Worm (Caenorhabditis elegans) whole organism, L1 larva: ENCODE measurements around the gene zyg-11.

Source experiments
- Y116A8C.19 ChIP-seq: sonication (generic microtip); optimal IDR thresholded peaks from 2 replicates; lab custom pipeline; 2016; ENCODE audit warnings: missing compliant biosample characterization, missing genetic modification characterization, borderline replicate concordance
- aha-1 ChIP-seq: fragments of 150-350 bp; optimal IDR thresholded peaks from 2 replicates; lab custom pipeline; 2014; ENCODE audit warnings: missing biosample characterization, missing genetic modification characterization
- alr-1 ChIP-seq: fragments of 200-800 bp; sonication (Bioruptor generic); optimal IDR thresholded peaks from 2 replicates; lab custom pipeline; 2018; ENCODE audit warnings: borderline replicate concordance, mild to moderate bottlenecking, missing genetic modification characterization, missing compliant biosample characterization
- aly-2 ChIP-seq: fragments of 150-350 bp; optimal IDR thresholded peaks from 2 replicates; lab custom pipeline; 2014; ENCODE audit warnings: missing biosample characterization, missing genetic modification characterization
- ama-1 ChIP-seq: fragments of 150-350 bp; optimal IDR thresholded peaks from 2 replicates; lab custom pipeline; 2014
- ceh-8 ChIP-seq: fragments of 200-800 bp; sonication (Bioruptor generic); optimal IDR thresholded peaks from 2 replicates; lab custom pipeline; 2018; ENCODE audit warnings: mild to moderate bottlenecking, missing genetic modification characterization, moderate library complexity, missing compliant biosample characterization
- ceh-82 ChIP-seq, 3 experiments: fragments of 150-350 bp in 1 of 3; sonication (generic microtip) in 2 of 3; optimal IDR thresholded peaks; 2 replicates each; lab custom pipeline; 2014 to 2017; ENCODE audit warnings: missing biosample characterization in 3 of 3, missing genetic modification characterization in 3 of 3
- ceh-88 ChIP-seq: fragments of 200-800 bp; sonication (Bioruptor generic); IDR thresholded peaks from 2 replicates; pipeline ENCODE4 v1.3.6; 2022; ENCODE audit warnings: missing genetic modification characterization, missing compliant biosample characterization
- ceh-90 ChIP-seq: sonication (generic microtip); optimal IDR thresholded peaks from 2 replicates; lab custom pipeline; 2016; ENCODE audit warnings: missing genetic modification characterization, missing compliant biosample characterization
- dpl-1 ChIP-seq, 3 experiments: fragments of 150-350 bp in 2 of 3; sonication (generic microtip) in 1 of 3; optimal IDR thresholded peaks; 2 replicates each; lab custom pipeline; 2014 to 2017; ENCODE audit warnings: missing biosample characterization in 3 of 3, missing genetic modification characterization in 3 of 3, missing genetic modification reagents in 3 of 3
- efl-1 ChIP-seq, 4 experiments: fragments of 150-350 bp; optimal IDR thresholded peaks in 3 of 4; peaks in 1 of 4; 1 replicate in 1 of 4; 2 replicates in 3 of 4; lab custom pipeline; 2014; ENCODE audit warnings: missing biosample characterization in 2 of 4, missing genetic modification characterization in 2 of 4, missing genetic modification reagents in 2 of 4
- elt-2 ChIP-seq: sonication (generic microtip); optimal IDR thresholded peaks from 2 replicates; lab custom pipeline; 2016; ENCODE audit warnings: missing genetic modification characterization, mild to moderate bottlenecking, inconsistent platforms, missing compliant biosample characterization, missing genetic modification reagents
- elt-3 ChIP-seq, 6 experiments: fragments of 150-350 bp in 1 of 6; sonication (generic microtip); optimal IDR thresholded peaks; 2 replicates each; lab custom pipeline; 2017 to 2018; ENCODE audit warnings: missing biosample characterization in 6 of 6, missing genetic modification characterization in 6 of 6, inconsistent platforms in 1 of 6
- grh-1 ChIP-seq: fragments of 200-800 bp; sonication (Bioruptor generic); IDR thresholded peaks from 2 replicates; pipeline ENCODE4 v1.3.6; 2022; ENCODE audit warnings: missing genetic modification reagents, missing genetic modification characterization, missing compliant biosample characterization
- hlh-17 ChIP-seq: fragments of 200-800 bp; sonication (Bioruptor generic); optimal IDR thresholded peaks from 2 replicates; lab custom pipeline; 2018; ENCODE audit warnings: missing genetic modification characterization, mild to moderate bottlenecking, missing compliant biosample characterization, moderate library complexity, borderline replicate concordance
- hpl-2 ChIP-seq: fragments of 150-350 bp; optimal IDR thresholded peaks from 2 replicates; lab custom pipeline; 2014; ENCODE audit warnings: missing biosample characterization, missing genetic modification reagents, missing genetic modification characterization
- irx-1 ChIP-seq: sonication (generic microtip); optimal IDR thresholded peaks from 2 replicates; lab custom pipeline; 2016; ENCODE audit warnings: missing genetic modification characterization, missing compliant biosample characterization
- lin-13 ChIP-seq: fragments of 150-350 bp; optimal IDR thresholded peaks from 2 replicates; lab custom pipeline; 2014; ENCODE audit warnings: missing biosample characterization, missing genetic modification reagents, missing genetic modification characterization
- lin-35 ChIP-seq, 2 experiments: fragments of 150-350 bp; optimal IDR thresholded peaks; 2 replicates each; lab custom pipeline; 2014; ENCODE audit warnings: missing biosample characterization in 2 of 2, missing genetic modification characterization in 2 of 2, missing genetic modification reagents in 2 of 2
- lin-39 ChIP-seq: fragments of 150-350 bp; optimal IDR thresholded peaks from 2 replicates; lab custom pipeline; 2014; ENCODE audit warnings: missing biosample characterization, missing genetic modification reagents, missing genetic modification characterization
- lir-3 ChIP-seq: sonication (generic microtip); optimal IDR thresholded peaks from 2 replicates; lab custom pipeline; 2016; ENCODE audit warnings: mild to moderate bottlenecking, missing genetic modification characterization, moderate library complexity, missing compliant biosample characterization; ENCODE audit not compliant: poor library complexity
- mef-2 ChIP-seq: fragments of 150-350 bp; optimal IDR thresholded peaks from 2 replicates; lab custom pipeline; 2014; ENCODE audit warnings: missing biosample characterization, missing genetic modification characterization
- nhr-19 ChIP-seq: fragments of 200-800 bp; sonication (Bioruptor generic); conservative IDR thresholded peaks from 2 replicates; pipeline ENCODE4 v1.3.6; 2022; ENCODE audit warnings: missing genetic modification characterization, missing compliant biosample characterization
- nhr-237 ChIP-seq: fragments of 150-350 bp; optimal IDR thresholded peaks from 2 replicates; lab custom pipeline; 2014; ENCODE audit warnings: missing biosample characterization, missing genetic modification characterization
- nhr-47 ChIP-seq: sonication (generic microtip); optimal IDR thresholded peaks from 2 replicates; lab custom pipeline; 2016; ENCODE audit warnings: mild to moderate bottlenecking, missing genetic modification characterization, moderate library complexity, missing compliant biosample characterization
- nhr-84 ChIP-seq: sonication (generic microtip); optimal IDR thresholded peaks from 2 replicates; lab custom pipeline; 2017; ENCODE audit warnings: missing biosample characterization, missing genetic modification characterization
- nhr-85 ChIP-seq: sonication (generic microtip); peaks from one replicate; lab custom pipeline; 2016; ENCODE audit warnings: missing genetic modification characterization, inconsistent platforms, missing compliant biosample characterization
- nhr-90 ChIP-seq: sonication (generic microtip); optimal IDR thresholded peaks from 2 replicates; lab custom pipeline; 2016; ENCODE audit warnings: mild to moderate bottlenecking, missing genetic modification characterization, missing compliant biosample characterization; ENCODE audit not compliant: poor library complexity
- snu-23 ChIP-seq: sonication (generic microtip); optimal IDR thresholded peaks from 2 replicates; lab custom pipeline; 2016; ENCODE audit warnings: missing genetic modification characterization, missing compliant biosample characterization
- sptf-1 ChIP-seq: fragments of 150-350 bp; optimal IDR thresholded peaks from 2 replicates; lab custom pipeline; 2014; ENCODE audit warnings: missing biosample characterization, missing genetic modification characterization
- unc-130 ChIP-seq: fragments of 150-350 bp; optimal IDR thresholded peaks from 2 replicates; lab custom pipeline; 2017; ENCODE audit warnings: missing biosample characterization, missing genetic modification characterization, inconsistent platforms
- unc-30 ChIP-seq: sonication (generic microtip); optimal IDR thresholded peaks from 2 replicates; lab custom pipeline; 2017; ENCODE audit warnings: missing biosample characterization, missing genetic modification characterization
- unc-62 ChIP-seq: fragments of 150-350 bp; optimal IDR thresholded peaks from 2 replicates; lab custom pipeline; 2014; ENCODE audit warnings: missing biosample characterization, missing genetic modification reagents, missing genetic modification characterization
- unc-98 ChIP-seq: fragments of 200-800 bp; sonication (Bioruptor generic); IDR thresholded peaks from 2 replicates; pipeline ENCODE4 v1.3.6; 2022; ENCODE audit warnings: missing genetic modification characterization, missing compliant biosample characterization
- vab-15 ChIP-seq: sonication (generic microtip); optimal IDR thresholded peaks from 2 replicates; lab custom pipeline; 2017; ENCODE audit warnings: missing genotype, mild to moderate bottlenecking, missing genetic modification characterization, missing compliant biosample characterization
- xbp-1 ChIP-seq: sonication (generic microtip); optimal IDR thresholded peaks from 2 replicates; lab custom pipeline; 2016; ENCODE audit warnings: missing genetic modification characterization, missing compliant biosample characterization
- zag-1 ChIP-seq: fragments of 150-350 bp; optimal IDR thresholded peaks from 2 replicates; lab custom pipeline; 2014; ENCODE audit warnings: missing biosample characterization, missing genetic modification characterization
- ztf-4 ChIP-seq: fragments of 150-350 bp; optimal IDR thresholded peaks from 2 replicates; lab custom pipeline; 2014; ENCODE audit warnings: missing biosample characterization, missing genetic modification characterization

The zyg-11 gene

DNA sequence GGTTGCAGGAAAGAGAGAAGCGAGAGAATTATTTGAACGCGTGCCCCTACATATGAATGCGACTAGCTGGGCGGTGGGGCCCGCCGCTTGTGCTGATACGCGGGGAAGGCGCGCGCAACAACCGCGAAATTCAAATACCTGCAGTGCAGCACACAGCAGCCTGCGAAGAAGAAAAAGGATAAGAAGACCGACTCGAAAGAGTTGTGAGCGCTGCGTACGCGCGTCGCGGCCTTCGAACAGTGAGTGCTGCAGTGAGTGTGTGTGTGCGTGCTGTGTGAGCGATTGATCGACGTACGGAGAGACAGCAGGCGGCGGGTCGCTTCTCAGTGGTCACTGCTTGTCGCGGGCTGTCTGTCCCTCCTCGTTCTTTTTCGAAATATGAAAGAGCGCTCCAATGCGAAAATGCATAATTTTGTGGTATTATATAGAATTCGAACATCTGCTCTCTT, 10.8 kb downstream of the zyg-11 start (continued):
- no peak for TF ChIP-seq unc-98 (GFP tag; lab: Robert Waterston, UW)
- peak; percentile 35 for TF ChIP-seq nhr-90 (tag; lab: Kevin White, UChicago)
- TF ChIP-seq unc-62 (GFP tag; lab: Kevin White, UChicago), result no peak
- TF ChIP-seq nhr-237 (tag; lab: Kevin White, UChicago), result no peak
- TF ChIP-seq snu-23, result peak; percentile 82
- TF ChIP-seq irx-1 (tag; lab: Kevin White, UChicago), result peak; percentile 40
- no peak for TF ChIP-seq grh-1 (GFP tag; lab: Robert Waterston, UW)
- peak; percentile 75 for TF ChIP-seq nhr-85 (tag; lab: Kevin White, UChicago)
- TF ChIP-seq xbp-1 (tag; lab: Kevin White, UChicago), result peak; percentile 50
- TF ChIP-seq ceh-88 (GFP tag; lab: Robert Waterston, UW), result 0 out of 2 replicates have a peak, but pooled peaks have one; percentile 47
- peak in 2 of 3 experiments; percentile 49 to 76 for TF ChIP-seq ceh-82 (tag; optimal IDR thresholded peaks at IDR 0.05; lab: Kevin White, UChicago)
- peak; percentile 46 for TF ChIP-seq mef-2 (tag; lab: Kevin White, UChicago)
- TF ChIP-seq unc-130 (tag; lab: Kevin White, UChicago), result no peak
- TF ChIP-seq lin-35 (GFP tag; optimal IDR thresholded peaks at IDR 0.05; lab: Kevin White, UChicago), result peak; percentile 65 to 73
- TF ChIP-seq nhr-19 (GFP tag; lab: Robert Waterston, UW), result peak; percentile 43
- TF ChIP-seq hlh-17 (GFP tag; lab: Kevin White, UChicago), result no peak
- peak; percentile 41 to 65 (median 41) for TF ChIP-seq dpl-1 (GFP tag; optimal IDR thresholded peaks at IDR 0.05; lab: Kevin White, UChicago)
- TF ChIP-seq Y116A8C.19 (tag; lab: Kevin White, UChicago), result no peak
- peak in 2 of 6 experiments; percentile 16 to 29 for TF ChIP-seq elt-3 (tag; optimal IDR thresholded peaks at IDR 0.05; lab: Kevin White, UChicago)
- no peak for TF ChIP-seq unc-30 (tag; lab: Kevin White, UChicago)
- no peak for TF ChIP-seq ztf-4 (tag; lab: Kevin White, UChicago)
- TF ChIP-seq ama-1 (lab: Kevin White, UChicago), result no peak
- no peak for TF ChIP-seq zag-1
- peak; percentile 79 for TF ChIP-seq ceh-8
- TF ChIP-seq aha-1 (tag; lab: Kevin White, UChicago), result no peak
- no peak for TF ChIP-seq aly-2 (tag; lab: Kevin White, UChicago)
- TF ChIP-seq nhr-84 (tag; lab: Kevin White, UChicago), result no peak
- no peak for TF ChIP-seq alr-1 (tag; lab: Kevin White, UChicago)
- TF ChIP-seq lin-39 (tag; lab: Kevin White, UChicago), result no peak
- peak; percentile 99 for TF ChIP-seq lir-3 (tag; lab: Kevin White, UChicago)
- TF ChIP-seq sptf-1 (tag; lab: Kevin White, UChicago), result no peak
- TF ChIP-seq hpl-2 (GFP tag; lab: Kevin White, UChicago), result no peak
- TF ChIP-seq lin-13 (GFP tag; lab: Kevin White, UChicago), result peak; percentile 71
- no peak for TF ChIP-seq ceh-90 (tag; lab: Kevin White, UChicago)
- TF ChIP-seq vab-15 (tag; lab: Kevin White, UChicago), result peak; percentile 32

DNA sequence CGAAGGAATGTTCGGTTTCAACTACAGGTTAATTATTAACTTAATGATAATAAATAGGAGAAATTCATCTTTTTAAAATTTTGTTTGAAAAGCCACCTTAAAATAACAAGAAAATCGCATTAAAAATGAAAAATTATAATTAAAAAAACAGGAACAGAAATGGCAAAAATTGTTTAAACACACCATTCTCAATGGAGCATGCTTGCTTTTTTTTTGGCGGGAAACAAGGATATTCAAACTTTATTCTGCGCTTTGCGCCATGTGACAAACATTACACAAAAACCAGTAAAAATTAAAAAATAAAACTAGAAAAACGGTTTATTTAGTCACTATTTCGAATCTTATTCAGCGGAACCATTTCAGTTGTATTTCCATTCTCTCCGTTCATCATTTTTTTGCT, 11.2 kb downstream of the zyg-11 start:
- TF ChIP-seq dpl-1 (GFP tag; optimal IDR thresholded peaks at IDR 0.05; lab: Kevin White, UChicago), result peak; percentile 28 to 50 (median 35)
- no peak for TF ChIP-seq nhr-85 (tag; lab: Kevin White, UChicago)
- TF ChIP-seq efl-1 (optimal IDR thresholded peaks at IDR 0.05; lab: Kevin White, UChicago), result peak; percentile 33 to 38
- peak; percentile 59 to 95 for TF ChIP-seq efl-1 (GFP tag; optimal IDR thresholded peaks at IDR 0.05 in 1 of 2; lab: Kevin White, UChicago)
- no peak for TF ChIP-seq aha-1 (tag; lab: Kevin White, UChicago)

DNA sequence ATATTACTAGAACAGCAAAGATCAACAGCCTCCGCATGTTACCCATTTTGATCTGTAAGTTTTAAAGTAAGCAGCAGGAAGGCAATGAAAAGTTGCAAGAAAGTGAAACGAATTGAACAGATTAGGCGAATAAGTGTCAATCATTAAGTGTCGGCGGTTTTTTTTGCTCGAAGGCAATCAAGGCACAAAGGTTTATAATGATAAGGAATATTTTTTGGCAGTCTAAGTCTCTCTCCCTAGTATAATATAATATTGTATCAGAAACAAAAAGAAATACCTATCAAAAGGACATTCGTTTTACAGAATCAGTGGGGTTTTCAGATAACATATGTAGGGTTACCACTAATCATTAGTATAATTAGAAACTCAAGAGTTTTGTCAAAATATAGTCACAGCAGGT, 15.2 kb downstream of the zyg-11 start, which contains the start of gene nrf-6:
TSS of gene nrf-6 (minus strand) at position 52 of the 400 bp plus-strand sequence.
- TF ChIP-seq nhr-47 (tag; lab: Kevin White, UChicago), result no peak
- peak; percentile 53 for TF ChIP-seq elt-2
- TF ChIP-seq, all 84 proteins: peak for 1
